Fruit fly (Drosophila melanogaster): ENCODE data around the gene Cpr72Eb.

The Cpr72Eb gene

DNA sequence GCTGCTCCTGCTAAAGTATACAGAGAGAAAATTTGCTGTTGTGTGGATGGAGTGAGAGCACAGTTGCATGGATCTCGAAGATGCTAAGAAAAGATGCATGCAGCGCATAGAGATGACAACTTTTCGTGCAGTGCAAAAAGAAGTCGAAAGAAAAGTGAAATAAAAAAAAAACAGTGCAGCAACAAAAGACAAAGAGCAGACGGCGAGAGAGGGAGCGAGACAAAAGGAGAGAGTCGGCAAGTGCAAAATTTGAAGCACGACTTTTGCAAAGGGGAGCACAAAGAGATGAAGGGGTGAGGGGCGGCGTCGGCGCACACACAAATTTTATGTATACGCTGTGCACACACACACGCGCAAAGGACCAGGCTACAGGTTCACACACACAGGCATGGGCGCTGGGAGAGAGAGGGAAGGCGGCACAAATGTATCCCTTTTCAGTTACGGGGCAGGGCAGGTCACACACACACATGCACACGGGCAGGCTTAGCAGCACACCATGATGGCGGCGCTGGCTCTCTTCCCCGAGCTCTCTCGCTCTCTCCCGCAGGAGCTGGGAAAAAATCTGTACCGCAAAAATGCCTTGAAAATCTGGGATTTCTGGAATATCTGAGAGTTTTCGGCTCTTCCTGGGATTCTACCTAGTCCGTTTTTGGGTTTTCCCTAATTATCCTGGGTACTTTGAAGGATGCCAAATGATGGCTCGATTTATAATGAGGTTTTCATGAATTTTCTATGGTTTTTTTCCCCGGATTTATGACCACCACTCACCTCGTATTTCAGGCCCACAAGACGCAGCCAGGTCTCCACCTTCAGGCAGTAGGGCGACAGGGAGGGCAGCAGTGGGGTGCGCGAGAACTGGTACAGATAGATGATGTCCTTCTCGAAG lies 45.8 kb downstream of the Cpr72Eb start (continued):
- no peak for TF ChIP-seq ssp (GFP tag; IDR thresholded peaks at IDR 0.05)
- TF ChIP-seq sens (GFP tag), result peak; percentile 80
- peak; percentile 71 for TF ChIP-seq lbe (GFP tag; optimal IDR thresholded peaks at IDR 0.05)
- no peak for TF ChIP-seq CG10366 (GFP tag; IDR thresholded peaks at IDR 0.05)
- TF ChIP-seq CG14014 (GFP tag; IDR thresholded peaks at IDR 0.05), result no peak
- TF ChIP-seq zen (tag; optimal IDR thresholded peaks at IDR 0.05), result peak; percentile 78
- TF ChIP-seq Kr (GFP tag; optimal IDR thresholded peaks at IDR 0.05), result peak; percentile 89
- TF ChIP-seq CG33557 (GFP tag; optimal IDR thresholded peaks at IDR 0.05), result no peak
- TF ChIP-seq CG17829 (tag; optimal IDR thresholded peaks at IDR 0.05), result no peak
- TF ChIP-seq CG1832 (GFP tag; optimal IDR thresholded peaks at IDR 0.05), result peak; percentile 42
- TF ChIP-seq CG10462 (GFP tag; optimal IDR thresholded peaks at IDR 0.05), result no peak
- no peak for TF ChIP-seq CG18599 (GFP tag; optimal IDR thresholded peaks at IDR 0.05)
- TF ChIP-seq CG7556 (GFP tag; optimal IDR thresholded peaks at IDR 0.05), result no peak
- no peak for TF ChIP-seq Xrp1 (GFP tag; IDR thresholded peaks at IDR 0.05)
- TF ChIP-seq Rx (GFP tag; IDR thresholded peaks at IDR 0.05), result no peak
- TF ChIP-seq Adf1 (GFP tag; IDR thresholded peaks at IDR 0.05), result peak; percentile 32; the same call in 1 of the 2 replicates
- TF ChIP-seq tll (GFP tag; optimal IDR thresholded peaks at IDR 0.05), result no peak
- no peak for TF ChIP-seq CG14050 (GFP tag; IDR thresholded peaks at IDR 0.05)
- TF ChIP-seq CG9817 (tag; optimal IDR thresholded peaks at IDR 0.05), result no peak
- no peak for TF ChIP-seq ato (GFP tag; IDR thresholded peaks at IDR 0.05; ENCODE audit: partially characterized antibody)
- no peak for TF ChIP-seq CG9215 (GFP tag; IDR thresholded peaks at IDR 0.05)
- no peak for TF ChIP-seq CG12299 (tag; optimal IDR thresholded peaks at IDR 0.05)
- no peak for TF ChIP-seq lola (GFP tag; optimal IDR thresholded peaks at IDR 0.05)
- no peak for TF ChIP-seq CG1529 (GFP tag; optimal IDR thresholded peaks at IDR 0.05)
- 0 out of 2 replicates have a peak, but pooled peaks have one; percentile 14 for TF ChIP-seq bbx (GFP tag; IDR thresholded peaks at IDR 0.05; ENCODE audit: partially characterized antibody)
- TF ChIP-seq toy (GFP tag; IDR thresholded peaks at IDR 0.05), result no peak
- no peak for TF ChIP-seq HHEX (GFP tag; optimal IDR thresholded peaks at IDR 0.05)
- TF ChIP-seq ftz-f1 (GFP tag; optimal IDR thresholded peaks at IDR 0.05), result no peak
- TF ChIP-seq bsh (GFP tag; optimal IDR thresholded peaks at IDR 0.05), result peak in 1 of 2 experiments; percentile 75
- TF ChIP-seq caup (GFP tag; optimal IDR thresholded peaks at IDR 0.05; ENCODE audit: severe bottlenecking), result no peak
- no peak for TF ChIP-seq stwl (tag; optimal IDR thresholded peaks at IDR 0.05)
- TF ChIP-seq CG34376 (GFP tag; optimal IDR thresholded peaks at IDR 0.05), result no peak
- TF ChIP-seq Hand (GFP tag; optimal IDR thresholded peaks at IDR 0.05), result no peak
- TF ChIP-seq CG11560 (tag; IDR thresholded peaks at IDR 0.05), result no peak
- no peak for TF ChIP-seq dmrt99B (tag; optimal IDR thresholded peaks at IDR 0.05)
- no peak for TF ChIP-seq gcm2 (GFP tag; optimal IDR thresholded peaks at IDR 0.05)
- no peak for TF ChIP-seq CG1792 (GFP tag; optimal IDR thresholded peaks at IDR 0.05)
- TF ChIP-seq chinmo (GFP tag; IDR thresholded peaks at IDR 0.05; ENCODE audit: partially characterized antibody), result peak; percentile 57; the same call in 1 of the 4 replicates
- peak; percentile 82 for TF ChIP-seq Drgx (GFP tag; IDR thresholded peaks at IDR 0.05)
- no peak for TF ChIP-seq ac (GFP tag; optimal IDR thresholded peaks at IDR 0.05)
- TF ChIP-seq mam (GFP tag; optimal IDR thresholded peaks at IDR 0.05), result no peak
- TF ChIP-seq CG2712 (tag; optimal IDR thresholded peaks at IDR 0.05), result no peak
- TF ChIP-seq Dfd (GFP tag; optimal IDR thresholded peaks at IDR 0.05), result no peak
- no peak for TF ChIP-seq CG7357 (GFP tag; IDR thresholded peaks at IDR 0.05)
- no peak for TF ChIP-seq Awh (GFP tag; IDR thresholded peaks at IDR 0.05)
- TF ChIP-seq rib (GFP tag; IDR thresholded peaks at IDR 0.05), result peak; percentile 61; the same call in 1 of the 2 replicates
- TF ChIP-seq CG9876 (GFP tag; optimal IDR thresholded peaks at IDR 0.05), result no peak
- TF ChIP-seq Hmr (GFP tag; optimal IDR thresholded peaks at IDR 0.05), result no peak
